Worm (Caenorhabditis elegans): Measurements from ENCODE around the gene R07G3.7.

- TF ChIP-seq egl-27 (tag; optimal IDR thresholded peaks at IDR 0.05) (no peak), elt-2 (tag; optimal IDR thresholded peaks at IDR 0.05) (no peak), R02D3.7 (tag; optimal IDR thresholded peaks at IDR 0.05) (no peak), ceh-28 (tag; optimal IDR thresholded peaks at IDR 0.05) (no peak), nhr-237 (tag; optimal IDR thresholded peaks at IDR 0.05) (no peak), elt-3 (tag; optimal IDR thresholded peaks at IDR 0.05) (no peak)
These were observed 18.2 kb upstream of the R07G3.7 start for ce11 chrII:7631677-7632210.
